Worm (Caenorhabditis elegans) whole organism, L2 larva: ENCODE measurements around the gene hlh-25.
A peak's percentile ranks its signal among the peaks of the same experiment; 100 is the strongest.

Experiments
- ama-1 ChIP-seq: fragments of 150-350 bp; optimal IDR thresholded peaks from 2 replicates; lab custom pipeline; 2018; ENCODE audit warnings: inconsistent platforms
- fos-1 ChIP-seq: fragments of 150-350 bp; optimal IDR thresholded peaks from 2 replicates; lab custom pipeline; 2014; ENCODE audit warnings: missing biosample characterization, missing genetic modification characterization
- lin-13 ChIP-seq: fragments of 150-350 bp; optimal IDR thresholded peaks from 2 replicates; lab custom pipeline; 2014; ENCODE audit warnings: missing biosample characterization, missing genetic modification reagents, missing genetic modification characterization
- nhr-11 ChIP-seq: fragments of 150-350 bp; optimal IDR thresholded peaks from 2 replicates; lab custom pipeline; 2014; ENCODE audit warnings: missing biosample characterization, missing genetic modification characterization
- nhr-21 ChIP-seq: fragments of 150-350 bp; optimal IDR thresholded peaks from 2 replicates; lab custom pipeline; 2014; ENCODE audit warnings: missing biosample characterization, missing genetic modification characterization
- nhr-25 ChIP-seq: fragments of 150-350 bp; sonication (generic microtip); optimal IDR thresholded peaks from 3 replicates; lab custom pipeline; 2014; ENCODE audit warnings: missing biosample characterization, missing genetic modification characterization
- nhr-77 ChIP-seq: fragments of 150-350 bp; optimal IDR thresholded peaks from 2 replicates; lab custom pipeline; 2014; ENCODE audit warnings: missing biosample characterization, missing genetic modification characterization
- skn-1 ChIP-seq: sonication (generic microtip); optimal IDR thresholded peaks from 2 replicates; lab custom pipeline; 2017; ENCODE audit warnings: missing biosample characterization, missing genetic modification characterization
- unc-55 ChIP-seq: fragments of 150-350 bp; sonication (generic microtip); optimal IDR thresholded peaks from 3 replicates; lab custom pipeline; 2014; ENCODE audit warnings: missing biosample characterization, missing genetic modification reagents, missing genetic modification characterization
- unc-62 ChIP-seq: fragments of 150-350 bp; optimal IDR thresholded peaks from 2 replicates; lab custom pipeline; 2014; ENCODE audit warnings: missing biosample characterization, missing genetic modification reagents, missing genetic modification characterization
- zag-1 ChIP-seq: fragments of 150-350 bp; optimal IDR thresholded peaks from 2 replicates; lab custom pipeline; 2014; ENCODE audit warnings: missing biosample characterization, missing genetic modification characterization

- TF ChIP-seq lin-13 (no peak), unc-62 (GFP tag; lab: Kevin White, UChicago) (no peak), fos-1 (tag; lab: Kevin White, UChicago) (no peak), ama-1 (no peak), nhr-21 (tag; lab: Kevin White, UChicago) (no peak), skn-1 (tag; lab: Kevin White, UChicago) (no peak), zag-1 (tag; lab: Kevin White, UChicago) (no peak), nhr-77 (tag; lab: Kevin White, UChicago) (no peak), nhr-25 (no peak), unc-55 (GFP tag; lab: Kevin White, UChicago) (peak; percentile 13), nhr-11 (tag; lab: Kevin White, UChicago) (no peak)
Measured at ce11 chrII:5505820-5506287, 29.2 kb upstream of the hlh-25 start, which contains the start of gene npp-24.
